Worm (Caenorhabditis elegans) whole organism, L4 larva: Measurements from ENCODE around the gene osm-8.

Source experiments
- F26F4.8 ChIP-seq: fragments of 200-800 bp; sonication (Bioruptor generic); conservative IDR thresholded peaks from 2 replicates; pipeline ENCODE4 v1.3.6; 2022; ENCODE audit warnings: missing genetic modification characterization, missing compliant biosample characterization
- F37D6.2 ChIP-seq: sonication (generic microtip); optimal IDR thresholded peaks from 2 replicates; lab custom pipeline; 2016; ENCODE audit warnings: mild to moderate bottlenecking, missing genetic modification characterization, missing compliant biosample characterization
- F44E2.7 ChIP-seq: fragments of 200-800 bp; sonication (Bioruptor generic); IDR thresholded peaks from 2 replicates; pipeline ENCODE4 v2.1.2; 2022; ENCODE audit warnings: missing genetic modification characterization, missing compliant biosample characterization
- F49E8.2 ChIP-seq: sonication (generic microtip); optimal IDR thresholded peaks from 2 replicates; lab custom pipeline; 2016; ENCODE audit warnings: missing compliant biosample characterization, mild to moderate bottlenecking, missing genetic modification characterization, borderline replicate concordance
- T26A8.4 ChIP-seq: fragments of 200-800 bp; sonication (Bioruptor generic); IDR thresholded peaks from 2 replicates; pipeline ENCODE4 v1.3.6; 2022; ENCODE audit warnings: missing genetic modification characterization, missing compliant biosample characterization
- Y105C5A.15 ChIP-seq: fragments of 200-800 bp; sonication (Bioruptor generic); IDR thresholded peaks from 2 replicates; pipeline ENCODE4 v1.3.6; 2022; ENCODE audit warnings: missing genetic modification characterization, missing compliant biosample characterization
- Y5F2A.4 ChIP-seq: fragments of 200-800 bp; sonication (Bioruptor generic); optimal IDR thresholded peaks from 2 replicates; lab custom pipeline; 2018; ENCODE audit warnings: mild to moderate bottlenecking, missing genetic modification characterization, missing compliant biosample characterization
- Y75B8A.6 ChIP-seq: fragments of 200-800 bp; sonication (Bioruptor generic); IDR thresholded peaks from 2 replicates; pipeline ENCODE4 v1.3.6; 2022; ENCODE audit warnings: missing genetic modification reagents, missing genetic modification characterization, missing compliant biosample characterization
- aha-1 ChIP-seq: fragments of 150-350 bp; peaks from one replicate; lab custom pipeline; 2014; ENCODE audit warnings: missing biosample characterization, missing genetic modification characterization
- ceh-20 ChIP-seq: fragments of 200-800 bp; sonication (Bioruptor generic); IDR thresholded peaks from 2 replicates; pipeline ENCODE4 v1.3.6; 2022; ENCODE audit warnings: missing genetic modification reagents, missing genetic modification characterization, missing compliant biosample characterization
- ceh-32 ChIP-seq: sonication (generic microtip); optimal IDR thresholded peaks from 2 replicates; lab custom pipeline; 2016; ENCODE audit warnings: mild to moderate bottlenecking, missing genetic modification characterization, missing compliant biosample characterization; ENCODE audit not compliant: poor library complexity
- daf-12 ChIP-seq: fragments of 150-350 bp; optimal IDR thresholded peaks from 2 replicates; lab custom pipeline; 2014; ENCODE audit warnings: missing biosample characterization, missing genetic modification reagents, missing genetic modification characterization
- daf-16 ChIP-seq, 3 experiments: sonication (generic microtip); optimal IDR thresholded peaks; 2 replicates each; lab custom pipeline; 2016 to 2017; ENCODE audit warnings: missing genetic modification characterization in 3 of 3, missing genetic modification reagents in 3 of 3, mild to moderate bottlenecking in 2 of 3, missing compliant biosample characterization in 2 of 3, missing biosample characterization in 1 of 3, moderate library complexity in 1 of 3
- dmd-6 ChIP-seq: fragments of 200-800 bp; sonication (Bioruptor generic); IDR thresholded peaks from 2 replicates; pipeline ENCODE4 v1.3.6; 2022; ENCODE audit warnings: missing genetic modification reagents, missing genetic modification characterization, missing compliant biosample characterization
- dmd-8 ChIP-seq: fragments of 200-800 bp; sonication (Bioruptor generic); IDR thresholded peaks from 2 replicates; pipeline ENCODE4 v1.3.6; 2022; ENCODE audit warnings: missing genetic modification characterization, missing compliant biosample characterization
- dpl-1 ChIP-seq: fragments of 150-350 bp; optimal IDR thresholded peaks from 2 replicates; lab custom pipeline; 2014; ENCODE audit warnings: missing biosample characterization, missing genetic modification reagents, missing genetic modification characterization
- dve-1 ChIP-seq: sonication (generic microtip); optimal IDR thresholded peaks from 2 replicates; lab custom pipeline; 2017; ENCODE audit warnings: antibody characterized with exemption, mild to moderate bottlenecking, missing genetic modification characterization, missing compliant biosample characterization; ENCODE audit not compliant: insufficient read depth
- fkh-10 ChIP-seq: fragments of 150-350 bp; optimal IDR thresholded peaks from 2 replicates; lab custom pipeline; 2014; ENCODE audit warnings: missing biosample characterization, missing genetic modification reagents, missing genetic modification characterization
- fos-1 ChIP-seq: fragments of 150-350 bp; optimal IDR thresholded peaks from 2 replicates; lab custom pipeline; 2014; ENCODE audit warnings: missing biosample characterization, missing genetic modification characterization
- hif-1 ChIP-seq, 2 experiments: sonication (generic microtip); optimal IDR thresholded peaks; 2 replicates each; lab custom pipeline; 2016 to 2017; ENCODE audit warnings: missing compliant biosample characterization in 2 of 2, missing genetic modification characterization in 2 of 2, missing genetic modification reagents in 2 of 2, missing genotype in 2 of 2, mild to moderate bottlenecking in 1 of 2
- hlh-11 ChIP-seq: fragments of 200-800 bp; sonication (Bioruptor generic); optimal IDR thresholded peaks from 2 replicates; lab custom pipeline; 2018; ENCODE audit warnings: mild to moderate bottlenecking, missing genetic modification characterization, missing compliant biosample characterization
- hlh-30 ChIP-seq: sonication (generic microtip); optimal IDR thresholded peaks from 2 replicates; lab custom pipeline; 2017; ENCODE audit warnings: antibody characterized with exemption, mild to moderate bottlenecking, missing genetic modification characterization, missing compliant biosample characterization; ENCODE audit not compliant: insufficient read depth
- hmg-1.1 ChIP-seq: fragments of 200-800 bp; sonication (Bioruptor generic); IDR thresholded peaks from 2 replicates; pipeline ENCODE4 v1.3.6; 2022; ENCODE audit warnings: missing genetic modification reagents, missing genetic modification characterization, missing compliant biosample characterization
- lin-1 ChIP-seq: fragments of 200-800 bp; sonication (Bioruptor generic); IDR thresholded peaks from 2 replicates; pipeline ENCODE4 v1.3.6; 2022; ENCODE audit warnings: missing genetic modification reagents, missing genetic modification characterization, missing compliant biosample characterization
- lsy-2 ChIP-seq, 2 experiments: fragments of 150-350 bp in 1 of 2; sonication (generic microtip) in 1 of 2; optimal IDR thresholded peaks; 2 replicates each; lab custom pipeline; 2014 to 2017; ENCODE audit warnings: missing biosample characterization in 2 of 2, missing genetic modification characterization in 2 of 2
- mdl-1 ChIP-seq, 2 experiments: fragments of 150-350 bp in 1 of 2; sonication (generic microtip) in 1 of 2; optimal IDR thresholded peaks; 2 replicates each; lab custom pipeline; 2014 to 2017; ENCODE audit warnings: missing biosample characterization in 2 of 2, missing genetic modification characterization in 2 of 2
- mdt-29 ChIP-seq: fragments of 200-800 bp; sonication (Bioruptor generic); IDR thresholded peaks from 2 replicates; pipeline ENCODE4 v1.3.6; 2022; ENCODE audit warnings: missing genetic modification reagents, missing genetic modification characterization, missing compliant biosample characterization
- mes-2 ChIP-seq: sonication (generic microtip); optimal IDR thresholded peaks from 2 replicates; lab custom pipeline; 2016; ENCODE audit warnings: missing genotype, mild to moderate bottlenecking, missing genetic modification characterization, missing compliant biosample characterization; ENCODE audit not compliant: poor library complexity, severe bottlenecking
- mxl-3 ChIP-seq: fragments of 200-800 bp; sonication (Bioruptor generic); optimal IDR thresholded peaks from 2 replicates; lab custom pipeline; 2018; ENCODE audit warnings: mild to moderate bottlenecking, missing genetic modification characterization, missing compliant biosample characterization
- nhr-10 ChIP-seq: fragments of 150-350 bp; optimal IDR thresholded peaks from 2 replicates; lab custom pipeline; 2014; ENCODE audit warnings: missing biosample characterization, missing genetic modification characterization
- nhr-11 ChIP-seq: fragments of 150-350 bp; optimal IDR thresholded peaks from 2 replicates; lab custom pipeline; 2014; ENCODE audit warnings: missing biosample characterization, missing genetic modification characterization
- nhr-111 ChIP-seq: fragments of 200-800 bp; sonication (Bioruptor generic); optimal IDR thresholded peaks from 2 replicates; lab custom pipeline; 2018; ENCODE audit warnings: mild to moderate bottlenecking, missing genetic modification characterization, missing compliant biosample characterization
- nhr-237 ChIP-seq: sonication (generic microtip); optimal IDR thresholded peaks from 2 replicates; lab custom pipeline; 2017; ENCODE audit warnings: missing biosample characterization, missing genetic modification characterization
- nhr-28 ChIP-seq: fragments of 150-350 bp; optimal IDR thresholded peaks from 2 replicates; lab custom pipeline; 2014; ENCODE audit warnings: missing biosample characterization, missing genetic modification characterization
- nhr-42 ChIP-seq: fragments of 200-800 bp; sonication (Bioruptor generic); IDR thresholded peaks from 2 replicates; pipeline ENCODE4 v1.3.6; 2022; ENCODE audit warnings: missing genetic modification characterization, missing compliant biosample characterization
- nhr-48 ChIP-seq: sonication (generic microtip); optimal IDR thresholded peaks from 2 replicates; lab custom pipeline; 2016; ENCODE audit warnings: mild to moderate bottlenecking, missing genetic modification characterization, missing compliant biosample characterization
- nhr-6 ChIP-seq: fragments of 150-350 bp; optimal IDR thresholded peaks from 2 replicates; lab custom pipeline; 2014; ENCODE audit warnings: missing biosample characterization, missing genetic modification characterization
- nhr-77 ChIP-seq: fragments of 150-350 bp; optimal IDR thresholded peaks from 2 replicates; lab custom pipeline; 2014; ENCODE audit warnings: missing biosample characterization, missing genetic modification characterization
- php-3 ChIP-seq: fragments of 200-800 bp; sonication (Bioruptor generic); IDR thresholded peaks from 2 replicates; pipeline ENCODE4 v1.3.6; 2022; ENCODE audit warnings: missing genetic modification reagents, missing genetic modification characterization, missing compliant biosample characterization
- rbr-2 ChIP-seq: sonication (generic microtip); optimal IDR thresholded peaks from 2 replicates; lab custom pipeline; 2016; ENCODE audit warnings: missing genotype, missing genetic modification characterization, missing compliant biosample characterization
- saeg-2 ChIP-seq: fragments of 200-800 bp; sonication (Bioruptor generic); IDR thresholded peaks from 2 replicates; pipeline ENCODE4 v1.3.6; 2022; ENCODE audit warnings: missing genetic modification reagents, missing genetic modification characterization, missing compliant biosample characterization
- tra-1 ChIP-seq: fragments of 200-800 bp; sonication (Bioruptor generic); IDR thresholded peaks from 2 replicates; pipeline ENCODE4 v1.3.6; 2022; ENCODE audit warnings: missing genetic modification reagents, missing genetic modification characterization, missing compliant biosample characterization
- unc-62 ChIP-seq, 3 experiments: fragments of 150-350 bp in 1 of 3; sonication (generic microtip); optimal IDR thresholded peaks in 2 of 3; peaks in 1 of 3; 1 replicate in 1 of 3; 2 replicates in 2 of 3; lab custom pipeline; 2014 to 2017; ENCODE audit warnings: missing biosample characterization in 3 of 3, missing genetic modification characterization in 3 of 3, missing genetic modification reagents in 3 of 3, missing genotype in 1 of 3
- vab-7 ChIP-seq: fragments of 200-800 bp; sonication (Bioruptor generic); IDR thresholded peaks from 2 replicates; pipeline ENCODE4 v1.3.6; 2022; ENCODE audit warnings: missing genetic modification reagents, missing genetic modification characterization, missing compliant biosample characterization
- ztf-11 ChIP-seq: fragments of 150-350 bp; optimal IDR thresholded peaks from 2 replicates; lab custom pipeline; 2014; ENCODE audit warnings: missing biosample characterization, missing genetic modification characterization

osm-8 gene

ce11 chrII:7624272-7624671 is 19.1 kb upstream of the osm-8 start:
- no peak for TF ChIP-seq Y105C5A.15 (GFP tag; lab: Robert Waterston, UW)
- TF ChIP-seq daf-12: no peak
- TF ChIP-seq Y75B8A.6 (GFP tag; lab: Robert Waterston, UW): no peak
- TF ChIP-seq F26F4.8 (GFP tag; lab: Robert Waterston, UW): no peak
- no peak for TF ChIP-seq unc-62 (GFP tag; optimal IDR thresholded peaks at IDR 0.05 in 1 of 2; lab: Kevin White, UChicago)
- TF ChIP-seq unc-62 (tag; optimal IDR thresholded peaks at IDR 0.05; lab: Kevin White, UChicago): no peak
- TF ChIP-seq nhr-11 (tag; lab: Kevin White, UChicago): no peak
- no peak for TF ChIP-seq fos-1 (tag; lab: Kevin White, UChicago)
- no peak for TF ChIP-seq saeg-2
- TF ChIP-seq fkh-10 (GFP tag; lab: Kevin White, UChicago): no peak

ce11 chrII:7623466-7623865 is 18.3 kb upstream of the osm-8 start:
- TF ChIP-seq nhr-42 (GFP tag; lab: Robert Waterston, UW) (no peak), hmg-1.1 (no peak), hlh-30 (tag; lab: Kevin White, UChicago) (peak; percentile 51), Y5F2A.4 (GFP tag; lab: Kevin White, UChicago) (no peak), nhr-77 (tag; lab: Kevin White, UChicago) (no peak), T26A8.4 (GFP tag; lab: Robert Waterston, UW) (0 out of 2 replicates have a peak, but pooled peaks have one; percentile 42), mes-2 (tag; lab: Kevin White, UChicago) (peak; percentile 42), php-3 (GFP tag; lab: Robert Waterston, UW) (0 out of 2 replicates have a peak, but pooled peaks have one; percentile 11), aha-1 (tag; lab: Kevin White, UChicago) (peak; percentile 77), ceh-32 (tag; lab: Kevin White, UChicago) (no peak), lsy-2 (tag; optimal IDR thresholded peaks at IDR 0.05; lab: Kevin White, UChicago) (no peak), vab-7 (no peak), dve-1 (peak; percentile 74), ceh-20 (0 out of 2 replicates have a peak, but pooled peaks have one; percentile 14), dmd-8 (GFP tag; lab: Robert Waterston, UW) (0 out of 2 replicates have a peak, but pooled peaks have one; percentile 15), dmd-6 (GFP tag; lab: Robert Waterston, UW) (peak; percentile 51; the same call in 1 of the 2 replicates), hif-1 (tag; optimal IDR thresholded peaks at IDR 0.05; lab: Kevin White, UChicago) (peak in 1 of 2 experiments; percentile 28), daf-12 (no peak), F44E2.7 (GFP tag; lab: Robert Waterston, UW) (no peak), ztf-11 (tag; lab: Kevin White, UChicago) (no peak), nhr-111 (GFP tag; lab: Kevin White, UChicago) (no peak), nhr-10 (no peak), mdl-1 (tag; optimal IDR thresholded peaks at IDR 0.05; lab: Kevin White, UChicago) (peak in 1 of 2 experiments; percentile 41), nhr-237 (tag; lab: Kevin White, UChicago) (no peak), nhr-48 (tag; lab: Kevin White, UChicago) (peak; percentile 25), nhr-28 (tag; lab: Kevin White, UChicago) (peak; percentile 33), mdt-29 (GFP tag; lab: Robert Waterston, UW) (no peak), F37D6.2 (tag; lab: Kevin White, UChicago) (no peak), dpl-1 (GFP tag; lab: Kevin White, UChicago) (no peak), nhr-6 (no peak), F49E8.2 (no peak), lin-1 (GFP tag; lab: Robert Waterston, UW) (0 out of 2 replicates have a peak, but pooled peaks have one; percentile 40), daf-16 (GFP tag; optimal IDR thresholded peaks at IDR 0.05; lab: Kevin White, UChicago) (peak in 1 of 2 experiments; percentile 25), daf-16 (tag; optimal IDR thresholded peaks at IDR 0.05; lab: Kevin White, UChicago) (peak; percentile 68), hlh-11 (tag; lab: Kevin White, UChicago) (peak; percentile 80), unc-62 (GFP tag; optimal IDR thresholded peaks at IDR 0.05 in 1 of 2; lab: Kevin White, UChicago) (peak in 1 of 2 experiments; percentile 96), unc-62 (tag; optimal IDR thresholded peaks at IDR 0.05; lab: Kevin White, UChicago) (no peak), saeg-2 (no peak), mxl-3 (GFP tag; lab: Kevin White, UChicago) (peak; percentile 67), tra-1 (no peak), rbr-2 (tag; lab: Kevin White, UChicago) (no peak)
